Fruit fly (Drosophila melanogaster) whole organism, embryonic: ENCODE data around the gene CG13995.

Experiments
- ATbp ChIP-seq: fragments of 200-800 bp; sonication (Bioruptor generic); optimal IDR thresholded peaks from 2 replicates; lab custom pipeline; 2017; ENCODE audit warnings: missing biosample characterization, mild to moderate bottlenecking, missing genetic modification characterization, missing genetic modification reagents
- Ada2b ChIP-seq: fragments of 200-800 bp; sonication (Bioruptor generic); IDR thresholded peaks from 2 replicates; pipeline ENCODE4 v1.3.6; 2022; ENCODE audit warnings: missing biosample characterization, missing genetic modification characterization
- Atf3 ChIP-seq: fragments of 200-800 bp; sonication (Bioruptor generic); optimal IDR thresholded peaks from 3 replicates; lab custom pipeline; 2016; ENCODE audit warnings: missing biosample characterization, missing genetic modification characterization
- B-H2 ChIP-seq: fragments of 200-800 bp; sonication (Bioruptor generic); optimal IDR thresholded peaks from 2 replicates; lab custom pipeline; 2018; ENCODE audit warnings: missing biosample characterization, mild to moderate bottlenecking, missing genetic modification characterization
- CG10431 ChIP-seq: fragments of 200-800 bp; sonication (Bioruptor generic); optimal IDR thresholded peaks from 3 replicates; lab custom pipeline; 2018; ENCODE audit warnings: missing biosample characterization, mild to moderate bottlenecking, missing genetic modification characterization
- CG10462 ChIP-seq: fragments of 200-800 bp; sonication (Bioruptor generic); optimal IDR thresholded peaks from 2 replicates; lab custom pipeline; 2016; ENCODE audit warnings: missing biosample characterization, missing genetic modification characterization
- CG12219 ChIP-seq: fragments of 200-800 bp; sonication (Bioruptor generic); optimal IDR thresholded peaks from 3 replicates; lab custom pipeline; 2018; ENCODE audit warnings: missing biosample characterization, mild to moderate bottlenecking, missing genetic modification characterization
- CG13624 ChIP-seq: fragments of 200-800 bp; sonication (Bioruptor generic); optimal IDR thresholded peaks from 2 replicates; lab custom pipeline; 2016; ENCODE audit warnings: missing biosample characterization, missing genetic modification characterization
- CG16815 ChIP-seq: fragments of 200-800 bp; sonication (Bioruptor generic); optimal IDR thresholded peaks from 3 replicates; lab custom pipeline; 2017; ENCODE audit warnings: missing biosample characterization, mild to moderate bottlenecking, missing genetic modification characterization
- CG17829 ChIP-seq: fragments of 200-800 bp; optimal IDR thresholded peaks from 2 replicates; lab custom pipeline; 2019; ENCODE audit warnings: missing biosample characterization, mild to moderate bottlenecking, missing genetic modification characterization, moderate library complexity
- CG1832 ChIP-seq: fragments of 200-800 bp; sonication (Bioruptor generic); optimal IDR thresholded peaks from 2 replicates; lab custom pipeline; 2017; ENCODE audit warnings: missing biosample characterization, mild to moderate bottlenecking, missing genetic modification characterization, inconsistent platforms
- CG18599 ChIP-seq: fragments of 200-800 bp; sonication (Bioruptor generic); optimal IDR thresholded peaks from 3 replicates; lab custom pipeline; 2017; ENCODE audit warnings: missing biosample characterization, missing genetic modification characterization, mild to moderate bottlenecking, moderate library complexity, missing genetic modification reagents
- CG2120 ChIP-seq: fragments of 200-800 bp; sonication (Bioruptor generic); optimal IDR thresholded peaks from 3 replicates; lab custom pipeline; 2016; ENCODE audit warnings: missing biosample characterization, missing genetic modification characterization
- CG2678 ChIP-seq: fragments of 200-800 bp; sonication (Bioruptor generic); optimal IDR thresholded peaks from 3 replicates; lab custom pipeline; 2019; ENCODE audit warnings: missing biosample characterization, mild to moderate bottlenecking, missing genetic modification characterization, moderate library complexity
- CG30403 ChIP-seq: fragments of 200-800 bp; sonication (Bioruptor generic); optimal IDR thresholded peaks from 3 replicates; lab custom pipeline; 2016; ENCODE audit warnings: missing biosample characterization, missing genetic modification characterization
- CG32532 ChIP-seq: fragments of 200-800 bp; sonication (Bioruptor generic); IDR thresholded peaks from 2 replicates; pipeline ENCODE4 v1.3.6; 2022; ENCODE audit warnings: missing biosample characterization, missing genetic modification characterization
- CG3847 ChIP-seq: fragments of 200-800 bp; sonication (Bioruptor generic); IDR thresholded peaks from 2 replicates; pipeline ENCODE4 v1.3.6; 2022; ENCODE audit warnings: missing biosample characterization, missing genetic modification characterization
- CG42726 ChIP-seq: fragments of 200-800 bp; sonication (Bioruptor generic); IDR thresholded peaks from 2 replicates; pipeline ENCODE4 v1.3.6; 2022; ENCODE audit warnings: missing biosample characterization, missing genetic modification characterization; ENCODE audit not compliant: partially characterized antibody
- CG5953 ChIP-seq: fragments of 200-800 bp; sonication (Bioruptor generic); IDR thresholded peaks from 2 replicates; pipeline ENCODE4 v1.3.6; 2022; ENCODE audit warnings: missing biosample characterization, missing genetic modification characterization
- CG6175 ChIP-seq: fragments of 200-800 bp; sonication (Bioruptor generic); IDR thresholded peaks from 3 replicates; pipeline ENCODE4 v1.3.6; 2022; ENCODE audit warnings: missing biosample characterization, missing genetic modification characterization
- CG6689 ChIP-seq: fragments of 200-800 bp; sonication (Bioruptor generic); IDR thresholded peaks from 2 replicates; pipeline ENCODE4 v1.3.6; 2022; ENCODE audit warnings: missing biosample characterization, missing genetic modification characterization
- CG7928 ChIP-seq: fragments of 200-800 bp; sonication (Bioruptor generic); optimal IDR thresholded peaks from 2 replicates; lab custom pipeline; 2017; ENCODE audit warnings: missing biosample characterization, mild to moderate bottlenecking, missing genetic modification characterization
- CG7987 ChIP-seq: fragments of 200-800 bp; sonication (Bioruptor generic); optimal IDR thresholded peaks from 2 replicates; lab custom pipeline; 2018; ENCODE audit warnings: missing biosample characterization, mild to moderate bottlenecking, missing genetic modification characterization, moderate library complexity
- CG8359 ChIP-seq: fragments of 200-800 bp; sonication (Bioruptor generic); optimal IDR thresholded peaks from 2 replicates; lab custom pipeline; 2017; ENCODE audit warnings: missing biosample characterization, mild to moderate bottlenecking, missing genetic modification characterization, borderline replicate concordance
- CG8924 ChIP-seq: fragments of 200-800 bp; optimal IDR thresholded peaks from 3 replicates; lab custom pipeline; 2019; ENCODE audit warnings: missing biosample characterization, mild to moderate bottlenecking, missing genetic modification characterization, moderate library complexity
- Dad ChIP-seq: fragments of 200-800 bp; sonication (Bioruptor generic); optimal IDR thresholded peaks from 3 replicates; lab custom pipeline; 2016; ENCODE audit warnings: missing biosample characterization, missing genetic modification characterization
- Deaf1 ChIP-seq: fragments of 200-800 bp; optimal IDR thresholded peaks from 3 replicates; lab custom pipeline; 2019; ENCODE audit warnings: missing biosample characterization, mild to moderate bottlenecking, missing genetic modification characterization, moderate library complexity
- Fer1 ChIP-seq: fragments of 200-800 bp; sonication (Bioruptor generic); optimal IDR thresholded peaks from 2 replicates; lab custom pipeline; 2017; ENCODE audit warnings: missing biosample characterization, mild to moderate bottlenecking, missing genetic modification characterization
- Hand ChIP-seq: fragments of 200-800 bp; sonication (Bioruptor generic); optimal IDR thresholded peaks from 2 replicates; lab custom pipeline; 2017; ENCODE audit warnings: mild to moderate bottlenecking, missing biosample characterization, missing genetic modification reagents, missing genetic modification characterization
- Max ChIP-seq: fragments of 200-800 bp; sonication (Bioruptor generic); optimal IDR thresholded peaks from 2 replicates; lab custom pipeline; 2016; ENCODE audit warnings: missing biosample characterization, mild to moderate bottlenecking, missing genetic modification characterization
- Nf-YB ChIP-seq: fragments of 200-800 bp; sonication (Bioruptor generic); optimal IDR thresholded peaks from 3 replicates; lab custom pipeline; 2019; ENCODE audit warnings: missing biosample characterization, mild to moderate bottlenecking, missing genetic modification characterization, moderate library complexity
- Scr ChIP-seq: fragments of 200-800 bp; sonication (Bioruptor generic); IDR thresholded peaks from 2 replicates; pipeline ENCODE4 v1.3.6; 2022; ENCODE audit warnings: missing biosample characterization, missing genetic modification characterization; ENCODE audit not compliant: partially characterized antibody
- Sin3A ChIP-seq: fragments of >200 bp; optimal IDR thresholded peaks from 2 replicates; lab custom pipeline; 2018
- abd-A ChIP-seq: fragments of 200-800 bp; sonication (Bioruptor generic); optimal IDR thresholded peaks from 3 replicates; lab custom pipeline; 2019; ENCODE audit warnings: missing biosample characterization, mild to moderate bottlenecking, missing genetic modification characterization, moderate library complexity
- aop ChIP-seq: fragments of 200-800 bp; sonication (Bioruptor generic); IDR thresholded peaks from 2 replicates; pipeline ENCODE4 v1.3.6; 2022; ENCODE audit warnings: missing biosample characterization, missing genetic modification characterization
- bab2 ChIP-seq: fragments of 200-800 bp; sonication (Bioruptor generic); optimal IDR thresholded peaks from 2 replicates; lab custom pipeline; 2016; ENCODE audit warnings: missing biosample characterization, missing genetic modification characterization
- dan ChIP-seq: fragments of 200-800 bp; sonication (Bioruptor generic); IDR thresholded peaks from 2 replicates; pipeline ENCODE4 v1.3.6; 2022; ENCODE audit warnings: missing biosample characterization, missing genetic modification characterization
- grau ChIP-seq: fragments of 200-800 bp; optimal IDR thresholded peaks from 3 replicates; lab custom pipeline; 2019; ENCODE audit warnings: missing biosample characterization, mild to moderate bottlenecking, missing genetic modification characterization, moderate library complexity
- insv ChIP-seq, 2 experiments: fragments of 200-800 bp; sonication (Bioruptor generic); optimal IDR thresholded peaks; 3 replicates each; lab custom pipeline; 2016 to 2018; ENCODE audit warnings: missing biosample characterization in 2 of 2, missing genetic modification characterization in 2 of 2
- inv ChIP-seq: fragments of 200-800 bp; sonication (Bioruptor generic); IDR thresholded peaks from 2 replicates; pipeline ENCODE4 v1.3.6; 2022; ENCODE audit warnings: missing biosample characterization, missing genetic modification characterization; ENCODE audit not compliant: partially characterized antibody
- klu ChIP-seq: fragments of 200-800 bp; sonication (Bioruptor generic); IDR thresholded peaks from 2 replicates; pipeline ENCODE4 v1.3.6; 2022; ENCODE audit warnings: missing biosample characterization, missing genetic modification characterization
- lab ChIP-seq: fragments of 200-800 bp; sonication (Bioruptor generic); optimal IDR thresholded peaks from 3 replicates; lab custom pipeline; 2017; ENCODE audit warnings: missing biosample characterization, missing genetic modification characterization, mild to moderate bottlenecking, moderate library complexity, missing genetic modification reagents
- lilli ChIP-seq: fragments of 200-800 bp; sonication (Bioruptor generic); optimal IDR thresholded peaks from 3 replicates; lab custom pipeline; 2016; ENCODE audit warnings: missing biosample characterization, missing genetic modification characterization
- nau ChIP-seq: fragments of 200-800 bp; sonication (Bioruptor generic); optimal IDR thresholded peaks from 3 replicates; lab custom pipeline; 2017; ENCODE audit warnings: missing biosample characterization, mild to moderate bottlenecking, missing genetic modification characterization, missing genetic modification reagents
- oc ChIP-seq: fragments of 200-800 bp; sonication (Bioruptor generic); optimal IDR thresholded peaks from 2 replicates; lab custom pipeline; 2018; ENCODE audit warnings: missing biosample characterization, mild to moderate bottlenecking, missing genetic modification characterization, moderate library complexity
- ro ChIP-seq: fragments of 200-800 bp; sonication (Bioruptor generic); IDR thresholded peaks from 2 replicates; pipeline ENCODE4 v1.3.6; 2022; ENCODE audit warnings: missing biosample characterization, missing genetic modification characterization
- sd ChIP-seq: fragments of 200-800 bp; sonication (Bioruptor generic); optimal IDR thresholded peaks from 3 replicates; lab custom pipeline; 2018; ENCODE audit warnings: missing biosample characterization, mild to moderate bottlenecking, missing genetic modification characterization, moderate library complexity
- sens-2 ChIP-seq: fragments of 200-800 bp; sonication (Bioruptor generic); IDR thresholded peaks from 2 replicates; pipeline ENCODE4 v1.3.6; 2022; ENCODE audit warnings: missing biosample characterization, missing genetic modification characterization
- slou ChIP-seq: fragments of 200-800 bp; sonication (Bioruptor generic); optimal IDR thresholded peaks from 3 replicates; lab custom pipeline; 2016; ENCODE audit warnings: missing biosample characterization, missing genetic modification characterization
- sqz ChIP-seq: fragments of 200-800 bp; sonication (Bioruptor generic); optimal IDR thresholded peaks from 3 replicates; lab custom pipeline; 2018; ENCODE audit warnings: missing biosample characterization, mild to moderate bottlenecking, missing genetic modification characterization
- tap ChIP-seq: fragments of 200-800 bp; optimal IDR thresholded peaks from 3 replicates; lab custom pipeline; 2019; ENCODE audit warnings: missing biosample characterization, mild to moderate bottlenecking, missing genetic modification characterization, moderate library complexity
- vfl ChIP-seq: fragments of 200-800 bp; sonication (Bioruptor generic); optimal IDR thresholded peaks from 2 replicates; lab custom pipeline; 2016; ENCODE audit warnings: missing biosample characterization, missing genetic modification characterization

CG13995 gene

DNA sequence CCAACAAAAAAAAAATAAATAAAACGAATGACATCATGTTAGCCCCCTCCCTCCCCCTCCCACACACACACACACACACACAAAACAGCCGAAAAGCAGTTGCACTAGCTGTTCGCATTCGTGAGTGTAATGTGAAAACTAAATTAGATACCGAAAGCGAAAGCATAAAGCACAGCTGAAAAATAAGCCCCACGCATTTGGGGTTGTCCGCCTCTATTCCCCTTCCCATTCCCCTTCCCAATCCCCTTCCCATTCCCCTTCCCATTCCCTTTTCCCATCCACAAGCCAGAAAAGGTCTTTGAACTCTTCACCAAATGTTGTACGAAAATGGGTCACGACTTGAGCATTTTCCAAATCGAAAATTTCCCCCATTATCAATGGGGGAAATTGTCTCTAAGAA lies 21.2 kb downstream of the CG13995 start:
- no peak for TF ChIP-seq bab2 (GFP tag; lab: Kevin White, UChicago)
- TF ChIP-seq CG6689 (GFP tag; lab: Robert Waterston, UW) = no peak
- no peak for TF ChIP-seq CG2678 (tag; lab: Kevin White, UChicago)
- no peak for TF ChIP-seq dan (GFP tag; lab: Robert Waterston, UW)
- no peak for TF ChIP-seq CG2120 (GFP tag; lab: Kevin White, UChicago)
- no peak for TF ChIP-seq CG8359 (GFP tag; lab: Kevin White, UChicago)
- peak; percentile 48 for TF ChIP-seq Deaf1 (tag; lab: Kevin White, UChicago)
- TF ChIP-seq CG32532 (GFP tag; lab: Robert Waterston, UW) = no peak
- TF ChIP-seq Atf3 (GFP tag; lab: Kevin White, UChicago) = peak; percentile 0
- no peak for TF ChIP-seq slou (GFP tag; lab: Kevin White, UChicago)
- no peak for TF ChIP-seq CG7987 (GFP tag; lab: Kevin White, UChicago)
- no peak for TF ChIP-seq CG1832 (GFP tag; lab: Kevin White, UChicago)
- TF ChIP-seq Nf-YB = no peak
- TF ChIP-seq CG3847 (GFP tag; lab: Robert Waterston, UW) = no peak
- TF ChIP-seq CG6175 (GFP tag; lab: Robert Waterston, UW) = no peak
- no peak for TF ChIP-seq Dad (GFP tag; lab: Kevin White, UChicago)
- no peak for TF ChIP-seq lilli
- no peak for TF ChIP-seq sens-2 (GFP tag; lab: Robert Waterston, UW)
- no peak for TF ChIP-seq CG12219 (GFP tag; lab: Kevin White, UChicago)
- TF ChIP-seq CG8924 (tag; lab: Kevin White, UChicago) = no peak
- peak; percentile 6 for TF ChIP-seq sd (tag; lab: Kevin White, UChicago)
- no peak for TF ChIP-seq Hand
- no peak for TF ChIP-seq CG7928 (GFP tag; lab: Kevin White, UChicago)
- TF ChIP-seq ro (GFP tag; lab: Robert Waterston, UW) = no peak
- no peak for TF ChIP-seq B-H2 (GFP tag; lab: Kevin White, UChicago)
- no peak for TF ChIP-seq CG13624 (GFP tag; lab: Kevin White, UChicago)
- TF ChIP-seq sqz (GFP tag; lab: Kevin White, UChicago) = no peak
- TF ChIP-seq Sin3A = no peak
- no peak for TF ChIP-seq aop (GFP tag; lab: Robert Waterston, UW)
- peak; percentile 63 for TF ChIP-seq oc
- no peak for TF ChIP-seq CG10462
- no peak for TF ChIP-seq Fer1 (GFP tag; lab: Kevin White, UChicago)
- no peak for TF ChIP-seq tap (tag; lab: Kevin White, UChicago)
- no peak for TF ChIP-seq grau (tag; lab: Kevin White, UChicago)
- TF ChIP-seq CG18599 (GFP tag; lab: Kevin White, UChicago) = peak; percentile 28
- no peak for TF ChIP-seq CG17829 (tag; lab: Kevin White, UChicago)
- TF ChIP-seq CG16815 = no peak
- no peak for TF ChIP-seq inv (GFP tag; lab: Robert Waterston, UW)
- no peak for TF ChIP-seq insv (GFP tag; optimal IDR thresholded peaks at IDR 0.05; lab: Kevin White, UChicago)
- no peak for TF ChIP-seq vfl (GFP tag; lab: Kevin White, UChicago)
- peak; percentile 54; the same call in 1 of the 2 replicates for TF ChIP-seq CG42726 (GFP tag; lab: Robert Waterston, UW)
- no peak for TF ChIP-seq nau
- no peak for TF ChIP-seq klu (GFP tag; lab: Robert Waterston, UW)
- TF ChIP-seq Ada2b (GFP tag; lab: Robert Waterston, UW) = no peak
- TF ChIP-seq CG30403 (GFP tag; lab: Kevin White, UChicago) = no peak
- TF ChIP-seq abd-A (tag; lab: Kevin White, UChicago) = peak; percentile 94
- TF ChIP-seq lab = no peak
- no peak for TF ChIP-seq CG10431 (GFP tag; lab: Kevin White, UChicago)
- no peak for TF ChIP-seq CG5953 (GFP tag; lab: Robert Waterston, UW)
- 0 out of 2 replicates have a peak, but pooled peaks have one; percentile 28 for TF ChIP-seq Scr
- TF ChIP-seq Max (GFP tag; lab: Kevin White, UChicago) = no peak
- no peak for TF ChIP-seq ATbp (GFP tag; lab: Kevin White, UChicago)
